1 fruit fly cellular context compared by ENCODE assay signal in genomic region chr3L:12831290-12831952, dm6.
TF ChIP-seq lines count a peak whose summit lies in the region.

No protein-coding gene starts in this region.

TF ChIP-seq in whole organism, embryonic, 481 proteins besides CTCF, POLR2A, EP300 and RAD21 (continued from another document):
- TF ChIP-seq CG7271 (tag; optimal IDR thresholded peaks at IDR 0.05; lab: Kevin White, UChicago) (no peak), z (GFP tag; IDR thresholded peaks at IDR 0.05; lab: Robert Waterston, UW) (no peak), CG9797 (GFP tag; optimal IDR thresholded peaks at IDR 0.05; lab: Kevin White, UChicago) (no peak), dan (GFP tag; IDR thresholded peaks at IDR 0.05; lab: Robert Waterston, UW) (no peak), nmo (GFP tag; optimal IDR thresholded peaks at IDR 0.05; lab: Kevin White, UChicago) (peak; percentile 53), cad (GFP tag; optimal IDR thresholded peaks at IDR 0.05; lab: Kevin White, UChicago) (no peak), Lim3 (GFP tag; IDR thresholded peaks at IDR 0.05; lab: Robert Waterston, UW) (no peak), HmgD (GFP tag; optimal IDR thresholded peaks at IDR 0.05; lab: Kevin White, UChicago) (no peak), schlank (tag; optimal IDR thresholded peaks at IDR 0.05; lab: Kevin White, UChicago) (no peak), Tbp (GFP tag; optimal IDR thresholded peaks at IDR 0.05; lab: Kevin White, UChicago) (no peak), Ets65A (GFP tag; lab: Kevin White, UChicago) (peak; percentile 76), CG34422 (GFP tag; IDR thresholded peaks at IDR 0.05; lab: Robert Waterston, UW) (0 out of 3 replicates have a peak, but pooled peaks have one; percentile 21), GATAe (GFP tag; conservative IDR thresholded peaks at IDR 0.05; lab: Robert Waterston, UW) (no peak), CG6689 (GFP tag; IDR thresholded peaks at IDR 0.05; lab: Robert Waterston, UW) (no peak; the same call in 1 of the 2 replicates), CG17359 (tag; optimal IDR thresholded peaks at IDR 0.05; lab: Kevin White, UChicago) (peak; percentile 60), btn (GFP tag; optimal IDR thresholded peaks at IDR 0.05; lab: Kevin White, UChicago) (no peak), CG13775 (GFP tag; optimal IDR thresholded peaks at IDR 0.05; lab: Kevin White, UChicago) (peak; percentile 57), ci (GFP tag; IDR thresholded peaks at IDR 0.05; lab: Robert Waterston, UW) (peak; percentile 63; the same call in 1 of the 3 replicates), luna (GFP tag; optimal IDR thresholded peaks at IDR 0.05; lab: Kevin White, UChicago) (no peak)
TF ChIP-seq in whole organism, embryonic: peak in this region for 181.
